Worm (Caenorhabditis elegans): Measurements from ENCODE around the gene F35C8.5.

- TF ChIP-seq F55B11.4 (tag; optimal IDR thresholded peaks at IDR 0.05; ENCODE audit: borderline replicate concordance, insufficient read depth), result no peak
- TF ChIP-seq bed-1 (GFP tag; IDR thresholded peaks at IDR 0.05), result no peak
- no peak for TF ChIP-seq let-607 (tag; optimal IDR thresholded peaks at IDR 0.05)
- no peak for TF ChIP-seq ztf-22 (GFP tag; optimal IDR thresholded peaks at IDR 0.05)
- TF ChIP-seq repo-1 (tag; optimal IDR thresholded peaks at IDR 0.05), result no peak
- no peak for TF ChIP-seq snpc-4 (GFP tag; optimal IDR thresholded peaks at IDR 0.05)
- no peak for TF ChIP-seq snpc-4 (tag; optimal IDR thresholded peaks at IDR 0.05)
- no peak for TF ChIP-seq sea-2 (GFP tag; IDR thresholded peaks at IDR 0.05)
- TF ChIP-seq hrde-1 (tag; optimal IDR thresholded peaks at IDR 0.05; ENCODE audit: borderline replicate concordance), result no peak
- no peak for TF ChIP-seq somi-1 (GFP tag; optimal IDR thresholded peaks at IDR 0.05)
- TF ChIP-seq dpl-1 (GFP tag; optimal IDR thresholded peaks at IDR 0.05), result no peak
- TF ChIP-seq pha-4 (tag; optimal IDR thresholded peaks at IDR 0.05), result no peak
These were observed 9.1 kb downstream of the F35C8.5 start, which contains the start of gene sek-4 for ce11 chrX:5374742-5375141.

Measured in whole organism, young adult.